Fruit fly (Drosophila melanogaster): ENCODE data around the gene CG8312.

DNA sequence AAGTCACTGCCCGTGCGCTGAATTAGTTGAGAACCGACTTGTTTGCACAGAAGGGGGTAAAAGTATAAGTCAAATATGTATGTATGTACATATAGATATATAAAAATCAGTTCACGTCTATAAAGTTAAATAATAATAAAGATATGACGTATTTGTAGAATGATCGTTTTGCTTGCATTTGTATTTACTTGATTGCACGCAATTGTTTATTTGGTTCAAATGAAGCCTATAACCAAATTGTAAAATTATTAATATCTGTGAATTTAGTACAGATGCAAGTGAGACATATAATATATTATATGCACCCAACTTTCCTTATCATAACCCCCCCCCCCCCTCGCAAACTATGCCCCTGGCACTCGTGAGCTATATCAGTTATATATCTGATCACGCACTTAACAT, 9.4 kb downstream of the CG8312 start:
- TF ChIP-seq Hr96 (GFP tag; optimal IDR thresholded peaks at IDR 0.05) (no peak), kay (GFP tag; ENCODE audit: borderline replicate concordance) (peak; percentile 81), toe (GFP tag; optimal IDR thresholded peaks at IDR 0.05) (peak; percentile 49), cnc (optimal IDR thresholded peaks at IDR 0.05) (no peak), CG1620 (GFP tag; optimal IDR thresholded peaks at IDR 0.05) (peak; percentile 6), CG33017 (tag; optimal IDR thresholded peaks at IDR 0.05) (peak; percentile 82), cic (GFP tag; optimal IDR thresholded peaks at IDR 0.05) (peak; percentile 90), bab1 (GFP tag; optimal IDR thresholded peaks at IDR 0.05) (peak; percentile 37)
